Comparison of ENCODE assay signal across 3 fruit fly cellular contexts in genomic region chr3L:15893490-15893889, dm6.
TF ChIP-seq lines count a peak whose summit lies in the region.

No protein-coding gene starts in this region.

- TF ChIP-seq CTCF in S2 (optimal IDR thresholded peaks at IDR 0.05; lab: Kevin White, UChicago): peak; percentile 73 to 88
- TF ChIP-seq CTCF in whole organism, embryonic (GFP tag; optimal IDR thresholded peaks at IDR 0.05; lab: Kevin White, UChicago): peak; percentile 84

TF ChIP-seq in whole organism, embryonic, 481 proteins besides CTCF, POLR2A, EP300 and RAD21:
- TF ChIP-seq CG9876 (GFP tag; optimal IDR thresholded peaks at IDR 0.05; lab: Kevin White, UChicago): no peak
- TF ChIP-seq Hmx (GFP tag; optimal IDR thresholded peaks at IDR 0.05; lab: Kevin White, UChicago): no peak
- peak; percentile 53 for TF ChIP-seq CG14965 (GFP tag; optimal IDR thresholded peaks at IDR 0.05; lab: Kevin White, UChicago; ENCODE audit: borderline replicate concordance)
- TF ChIP-seq otp (GFP tag; IDR thresholded peaks at IDR 0.05; lab: Robert Waterston, UW): 0 out of 3 replicates have a peak, but pooled peaks have one; percentile 13
- TF ChIP-seq CG11504 (tag; optimal IDR thresholded peaks at IDR 0.05; lab: Kevin White, UChicago): peak; percentile 29
- TF ChIP-seq Bteb2 (GFP tag; optimal IDR thresholded peaks at IDR 0.05; lab: Kevin White, UChicago): no peak
- TF ChIP-seq sr (GFP tag; IDR thresholded peaks at IDR 0.05; lab: Robert Waterston, UW): no peak
- TF ChIP-seq CG14014 (GFP tag; IDR thresholded peaks at IDR 0.05; lab: Robert Waterston, UW): no peak
- 0 out of 2 replicates have a peak, but pooled peaks have one; percentile 26 for TF ChIP-seq CG7372 (GFP tag; IDR thresholded peaks at IDR 0.05; lab: Robert Waterston, UW)
- no peak for TF ChIP-seq en (GFP tag; optimal IDR thresholded peaks at IDR 0.05; lab: Kevin White, UChicago)
- no peak for TF ChIP-seq CG10462 (GFP tag; optimal IDR thresholded peaks at IDR 0.05; lab: Kevin White, UChicago)
- no peak for TF ChIP-seq btn (GFP tag; optimal IDR thresholded peaks at IDR 0.05; lab: Kevin White, UChicago)
- no peak for TF ChIP-seq zfh1 (GFP tag; IDR thresholded peaks at IDR 0.05; lab: Robert Waterston, UW)
- TF ChIP-seq CG6765 (GFP tag; optimal IDR thresholded peaks at IDR 0.05; lab: Kevin White, UChicago): no peak
- TF ChIP-seq CG1603 (tag; optimal IDR thresholded peaks at IDR 0.05; lab: Kevin White, UChicago): no peak
- peak; percentile 56 for TF ChIP-seq CG4360 (GFP tag; IDR thresholded peaks at IDR 0.05; lab: Robert Waterston, UW)
- no peak for TF ChIP-seq CG31224 (GFP tag; IDR thresholded peaks at IDR 0.05; lab: Robert Waterston, UW)
- no peak for TF ChIP-seq danr (GFP tag; IDR thresholded peaks at IDR 0.05; lab: Robert Waterston, UW)
- 0 out of 2 replicates have a peak, but pooled peaks have one; percentile 6 for TF ChIP-seq CG4730 (GFP tag; IDR thresholded peaks at IDR 0.05; lab: Robert Waterston, UW)
- no peak for TF ChIP-seq lmd (GFP tag; IDR thresholded peaks at IDR 0.05; lab: Robert Waterston, UW)
- TF ChIP-seq gfzf (GFP tag; optimal IDR thresholded peaks at IDR 0.05; lab: Kevin White, UChicago): no peak
- TF ChIP-seq Bgb (GFP tag; IDR thresholded peaks at IDR 0.05; lab: Robert Waterston, UW; ENCODE audit: partially characterized antibody): no peak
- no peak for TF ChIP-seq PHDP (tag; optimal IDR thresholded peaks at IDR 0.05; lab: Kevin White, UChicago)
- no peak for TF ChIP-seq hb (GFP tag; IDR thresholded peaks at IDR 0.05; lab: Robert Waterston, UW; ENCODE audit: partially characterized antibody)

TF ChIP-seq in whole organism, prepupa, 60 proteins besides CTCF, POLR2A, EP300 and RAD21:
- TF ChIP-seq CG11762 (GFP tag; optimal IDR thresholded peaks at IDR 0.05; lab: Kevin White, UChicago; ENCODE audit: insufficient read depth) (no peak), dsx (GFP tag; optimal IDR thresholded peaks at IDR 0.05; lab: Kevin White, UChicago; ENCODE audit: poor library complexity, severe bottlenecking) (peak; percentile 5)
